Worm (Caenorhabditis elegans) whole organism, L2 larva: ENCODE results near the gene C16C4.18.

Source experiments
- alr-1 ChIP-seq: fragments of 150-350 bp; optimal IDR thresholded peaks from 2 replicates; lab custom pipeline; 2014; ENCODE audit warnings: missing biosample characterization, missing genetic modification characterization
- aly-2 ChIP-seq: fragments of 150-350 bp; optimal IDR thresholded peaks from 2 replicates; lab custom pipeline; 2014; ENCODE audit warnings: missing biosample characterization, missing genetic modification characterization
- ama-1 ChIP-seq: fragments of 150-350 bp; optimal IDR thresholded peaks from 2 replicates; lab custom pipeline; 2018; ENCODE audit warnings: inconsistent platforms
- crh-2 ChIP-seq: sonication (generic microtip); optimal IDR thresholded peaks from 2 replicates; lab custom pipeline; 2017; ENCODE audit warnings: missing biosample characterization, missing genetic modification characterization
- egl-27 ChIP-seq: sonication (generic microtip); optimal IDR thresholded peaks from 3 replicates; lab custom pipeline; 2017; ENCODE audit warnings: missing biosample characterization, missing genetic modification reagents, missing genetic modification characterization
- fos-1 ChIP-seq: fragments of 150-350 bp; optimal IDR thresholded peaks from 2 replicates; lab custom pipeline; 2014; ENCODE audit warnings: missing biosample characterization, missing genetic modification characterization
- lin-13 ChIP-seq: fragments of 150-350 bp; optimal IDR thresholded peaks from 2 replicates; lab custom pipeline; 2014; ENCODE audit warnings: missing biosample characterization, missing genetic modification reagents, missing genetic modification characterization
- lin-39 ChIP-seq: fragments of 150-350 bp; optimal IDR thresholded peaks from 2 replicates; lab custom pipeline; 2014; ENCODE audit warnings: missing biosample characterization, missing genetic modification reagents, missing genetic modification characterization
- lsy-2 ChIP-seq, 2 experiments: fragments of 150-350 bp in 1 of 2; sonication (generic microtip) in 1 of 2; optimal IDR thresholded peaks; 2 replicates each; lab custom pipeline; 2014 to 2017; ENCODE audit warnings: missing biosample characterization in 2 of 2, missing genetic modification characterization in 2 of 2
- nhr-6 ChIP-seq: fragments of 150-350 bp; optimal IDR thresholded peaks from 2 replicates; lab custom pipeline; 2014; ENCODE audit warnings: missing biosample characterization, missing genetic modification characterization
- peb-1 ChIP-seq: fragments of 150-350 bp; optimal IDR thresholded peaks from 2 replicates; lab custom pipeline; 2014; ENCODE audit warnings: missing biosample characterization, missing genetic modification characterization
- unc-62 ChIP-seq: fragments of 150-350 bp; optimal IDR thresholded peaks from 2 replicates; lab custom pipeline; 2014; ENCODE audit warnings: missing biosample characterization, missing genetic modification reagents, missing genetic modification characterization

DNA sequence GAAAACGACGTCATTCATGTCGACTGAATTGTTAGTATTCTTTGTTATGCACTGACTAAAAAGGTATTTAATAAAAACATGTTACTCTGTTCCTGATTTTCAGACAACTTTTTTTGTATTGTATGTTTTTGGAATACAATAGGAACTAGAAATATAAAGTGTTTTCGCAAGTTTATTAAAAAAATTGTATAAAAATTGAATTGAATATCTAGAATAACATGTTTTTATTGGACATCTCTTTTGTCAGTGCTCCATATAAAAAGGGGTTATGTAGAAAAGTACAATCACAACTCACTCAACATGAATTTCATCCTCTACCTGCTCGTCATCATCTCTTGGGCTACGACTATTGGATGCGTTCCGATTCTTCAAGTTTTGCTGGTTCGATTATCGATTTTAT, 34.1 kb upstream of the C16C4.18 start, which contains the start of gene C46F9.5:
- TF ChIP-seq peb-1 (tag; lab: Kevin White, UChicago) (no peak), lin-39 (tag; lab: Kevin White, UChicago) (no peak), ama-1 (lab: Kevin White, UChicago) (no peak), unc-62 (GFP tag; lab: Kevin White, UChicago) (no peak), nhr-6 (tag; lab: Kevin White, UChicago) (no peak), alr-1 (tag; lab: Kevin White, UChicago) (no peak), fos-1 (tag; lab: Kevin White, UChicago) (no peak), lin-13 (GFP tag; lab: Kevin White, UChicago) (no peak), egl-27 (tag; lab: Kevin White, UChicago) (no peak), aly-2 (tag; lab: Kevin White, UChicago) (no peak), lsy-2 (tag; optimal IDR thresholded peaks at IDR 0.05; lab: Kevin White, UChicago) (no peak), crh-2 (tag; lab: Kevin White, UChicago) (no peak)
